Worm (Caenorhabditis elegans): ENCODE data around the gene col-33.

Gene col-33

DNA sequence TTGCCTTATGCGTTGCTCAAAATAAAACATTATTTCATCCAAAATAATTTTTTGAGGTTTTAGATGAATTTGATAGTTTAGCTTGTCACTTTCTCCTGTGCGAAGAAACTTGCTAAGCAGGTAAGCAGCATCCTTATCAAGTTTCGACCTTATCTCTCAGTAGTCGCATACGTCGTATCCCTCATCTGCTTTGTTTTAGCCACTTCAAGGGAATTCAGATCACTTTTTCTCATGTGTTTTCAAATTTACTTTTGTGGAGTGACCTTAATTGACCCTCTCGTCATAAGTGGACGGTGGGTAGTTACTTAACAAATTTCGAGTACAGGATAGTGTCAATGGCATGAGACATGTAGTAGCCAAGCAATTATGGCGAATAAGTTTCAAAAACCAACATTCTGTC, 26.4 kb upstream of the col-33 start:
- peak; percentile 8 for TF ChIP-seq ama-1 (optimal IDR thresholded peaks at IDR 0.05)
- no peak for TF ChIP-seq nhr-12 (tag; optimal IDR thresholded peaks at IDR 0.05)
- TF ChIP-seq lin-13 (GFP tag; optimal IDR thresholded peaks at IDR 0.05) = no peak
- TF ChIP-seq ceh-16 (tag; optimal IDR thresholded peaks at IDR 0.05) = no peak
- TF ChIP-seq nhr-11 (tag; optimal IDR thresholded peaks at IDR 0.05) = peak; percentile 24
- peak; percentile 47 for TF ChIP-seq nhr-21 (tag; optimal IDR thresholded peaks at IDR 0.05)
- no peak for TF ChIP-seq nhr-129 (tag; optimal IDR thresholded peaks at IDR 0.05)
- TF ChIP-seq gmeb-1 (tag; optimal IDR thresholded peaks at IDR 0.05) = no peak
- TF ChIP-seq fos-1 (tag; optimal IDR thresholded peaks at IDR 0.05) = no peak
- TF ChIP-seq crh-2 (tag; optimal IDR thresholded peaks at IDR 0.05) = no peak
- no peak for TF ChIP-seq dmd-4 (tag; optimal IDR thresholded peaks at IDR 0.05)
- TF ChIP-seq aly-2 (tag; optimal IDR thresholded peaks at IDR 0.05) = no peak
- no peak for TF ChIP-seq unc-39 (tag; optimal IDR thresholded peaks at IDR 0.05)
- TF ChIP-seq sma-9 (GFP tag; optimal IDR thresholded peaks at IDR 0.05) = no peak
- TF ChIP-seq sma-9 (tag; optimal IDR thresholded peaks at IDR 0.05) = no peak
- no peak for TF ChIP-seq blmp-1 (tag; optimal IDR thresholded peaks at IDR 0.05; ENCODE audit: insufficient read depth)
- no peak for TF ChIP-seq zag-1 (tag; optimal IDR thresholded peaks at IDR 0.05)
- no peak for TF ChIP-seq unc-55 (GFP tag; optimal IDR thresholded peaks at IDR 0.05)
- no peak for TF ChIP-seq sma-3 (GFP tag; optimal IDR thresholded peaks at IDR 0.05)
- TF ChIP-seq elt-1 (tag; optimal IDR thresholded peaks at IDR 0.05) = no peak
- no peak for TF ChIP-seq nhr-237 (tag; optimal IDR thresholded peaks at IDR 0.05)
- TF ChIP-seq nhr-25 (tag; optimal IDR thresholded peaks at IDR 0.05) = peak; percentile 22
- no peak for TF ChIP-seq unc-62 (GFP tag; optimal IDR thresholded peaks at IDR 0.05)
- TF ChIP-seq nhr-23 (tag; optimal IDR thresholded peaks at IDR 0.05) = no peak
- no peak for TF ChIP-seq ceh-82 (tag; optimal IDR thresholded peaks at IDR 0.05)
- TF ChIP-seq ztf-4 (tag; optimal IDR thresholded peaks at IDR 0.05) = no peak
- no peak for TF ChIP-seq mdl-1 (tag; optimal IDR thresholded peaks at IDR 0.05)
- TF ChIP-seq nhr-6 (tag; optimal IDR thresholded peaks at IDR 0.05) = no peak
- TF ChIP-seq nhr-77 (tag; optimal IDR thresholded peaks at IDR 0.05) = no peak
- no peak for TF ChIP-seq elt-3 (tag; optimal IDR thresholded peaks at IDR 0.05)
- TF ChIP-seq lsy-2 (tag; optimal IDR thresholded peaks at IDR 0.05) = no peak

DNA sequence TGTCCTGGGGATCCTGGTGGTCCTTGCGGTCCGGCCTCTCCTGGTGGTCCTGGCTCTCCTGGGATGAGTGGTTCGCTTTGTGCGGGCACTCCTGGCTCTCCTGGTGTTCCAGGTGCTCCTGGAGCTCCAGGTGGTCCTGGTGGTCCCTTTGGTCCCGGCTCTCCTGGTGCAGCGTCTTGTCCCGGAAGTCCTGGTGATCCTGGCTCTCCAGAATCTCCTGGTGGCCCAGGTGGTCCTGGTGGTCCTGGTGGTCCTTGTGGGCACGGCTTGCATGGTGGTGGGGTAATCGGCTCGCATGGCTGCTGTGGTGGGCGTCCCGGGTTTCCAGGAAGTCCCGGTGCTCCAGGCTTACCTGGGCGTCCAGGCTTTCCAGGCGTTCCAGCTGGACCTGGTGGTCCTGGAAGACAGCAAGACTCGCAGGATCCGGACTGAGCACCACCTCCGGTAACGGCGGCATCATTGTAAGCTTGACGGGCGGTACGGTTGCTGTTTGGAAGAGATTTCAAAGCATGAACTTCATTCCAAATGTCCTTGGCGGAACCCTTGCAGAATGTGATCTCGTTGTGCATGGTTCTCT, 19.2 kb upstream of the col-33 start:
- no peak for TF ChIP-seq F13H6.1 (tag; optimal IDR thresholded peaks at IDR 0.05)
- no peak for TF ChIP-seq nhr-77 (tag; optimal IDR thresholded peaks at IDR 0.05)
- no peak for TF ChIP-seq ztf-4 (tag; optimal IDR thresholded peaks at IDR 0.05)
- no peak for TF ChIP-seq mbf-1 (tag; optimal IDR thresholded peaks at IDR 0.05)
- no peak for TF ChIP-seq lsy-2 (tag; optimal IDR thresholded peaks at IDR 0.05)
- no peak for TF ChIP-seq unc-55 (GFP tag; optimal IDR thresholded peaks at IDR 0.05)
- TF ChIP-seq lin-13 (GFP tag; optimal IDR thresholded peaks at IDR 0.05) = no peak

DNA sequence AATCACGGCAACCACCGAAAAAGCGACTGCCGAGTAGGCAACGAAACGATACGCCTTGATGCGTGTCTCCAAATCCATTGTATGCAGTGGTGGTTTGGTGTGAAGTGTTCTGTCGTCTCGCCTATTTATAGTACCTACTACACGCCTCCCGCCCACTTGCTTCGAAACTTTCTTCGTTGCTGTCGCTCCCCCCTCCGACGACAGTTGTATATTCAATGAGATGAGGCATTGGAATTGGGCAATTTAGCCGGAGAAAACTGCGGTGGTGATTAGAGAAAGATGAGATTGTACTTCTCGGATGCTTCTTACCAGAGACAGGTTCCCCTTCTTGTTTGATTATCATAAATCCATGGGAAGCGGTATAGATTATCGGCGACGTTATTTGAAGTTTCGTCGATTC, 18.6 kb upstream of the col-33 start, which contains the start of gene col-34:
Gene col-34, minus strand, starts transcription at position 101 of the 400 bp plus-strand sequence.
- TF ChIP-seq snpc-4 (tag; optimal IDR thresholded peaks at IDR 0.05) (no peak), dmd-4 (tag; optimal IDR thresholded peaks at IDR 0.05) (no peak), skn-1 (tag; optimal IDR thresholded peaks at IDR 0.05) (no peak), unc-39 (tag; optimal IDR thresholded peaks at IDR 0.05) (no peak), lsy-2 (tag; optimal IDR thresholded peaks at IDR 0.05) (no peak), egl-27 (tag; optimal IDR thresholded peaks at IDR 0.05) (no peak), lin-39 (tag; optimal IDR thresholded peaks at IDR 0.05) (no peak), ama-1 (optimal IDR thresholded peaks at IDR 0.05) (no peak), elt-3 (tag; optimal IDR thresholded peaks at IDR 0.05) (no peak), nhr-12 (tag; optimal IDR thresholded peaks at IDR 0.05) (no peak), sem-4 (tag; optimal IDR thresholded peaks at IDR 0.05) (no peak), unc-62 (GFP tag; optimal IDR thresholded peaks at IDR 0.05) (no peak), lin-11 (tag; optimal IDR thresholded peaks at IDR 0.05) (no peak), nhr-23 (tag; optimal IDR thresholded peaks at IDR 0.05) (no peak), fos-1 (tag; optimal IDR thresholded peaks at IDR 0.05) (no peak), unc-55 (GFP tag; optimal IDR thresholded peaks at IDR 0.05) (no peak), ztf-4 (tag; optimal IDR thresholded peaks at IDR 0.05) (no peak)

Measured in whole organism, L2 larva.